Worm (Caenorhabditis elegans): ENCODE measurements around the gene T11G6.4.
A peak's percentile ranks its signal among the peaks of the same experiment; 100 is the strongest.

DNA sequence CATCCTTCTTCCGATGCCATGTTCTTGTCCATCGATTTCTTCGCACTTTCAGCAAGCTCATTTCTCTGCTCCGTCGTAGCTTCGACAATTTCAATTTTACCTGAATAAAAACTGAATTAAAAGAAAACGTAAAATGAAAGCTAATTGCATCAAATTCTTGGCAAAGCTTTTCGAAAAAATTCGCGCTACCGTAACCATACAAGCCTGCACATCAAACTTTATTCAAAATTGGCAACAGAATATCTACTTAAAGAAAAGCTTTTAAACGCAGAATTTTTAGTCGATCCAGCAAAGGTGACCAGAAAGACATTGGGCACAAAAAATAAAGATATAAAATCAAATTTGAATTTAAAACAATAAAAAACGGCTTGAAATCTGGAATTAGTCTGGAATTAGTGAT is 9.5 kb downstream of the T11G6.4 start:
- TF ChIP-seq ama-1 (optimal IDR thresholded peaks at IDR 0.05) (no peak), ama-1 (GFP tag; optimal IDR thresholded peaks at IDR 0.05) (peak in 1 of 2 experiments; percentile 28), rcor-1 (GFP tag; IDR thresholded peaks at IDR 0.05) (peak; percentile 31; the same call in 1 of the 2 replicates), F55B11.4 (tag; optimal IDR thresholded peaks at IDR 0.05; ENCODE audit: borderline replicate concordance, insufficient read depth) (no peak), snpc-1.3 (tag; optimal IDR thresholded peaks at IDR 0.05; ENCODE audit: insufficient read depth) (no peak), ets-4 (GFP tag; optimal IDR thresholded peaks at IDR 0.05) (no peak), hmg-20 (GFP tag; IDR thresholded peaks at IDR 0.05) (no peak), lag-1 (GFP tag; IDR thresholded peaks at IDR 0.05) (no peak), attf-3 (GFP tag; conservative IDR thresholded peaks at IDR 0.05) (peak; percentile 27; the same call in 1 of the 2 replicates), akir-1 (GFP tag; optimal IDR thresholded peaks at IDR 0.05) (no peak), lin-54 (GFP tag; optimal IDR thresholded peaks at IDR 0.05) (no peak)
